Worm (Caenorhabditis elegans) whole organism, L4/young adult: ENCODE data around the gene fbxa-38.

Source experiments
- dao-5 ChIP-seq: sonication (generic microtip); optimal IDR thresholded peaks from 2 replicates; lab custom pipeline; 2016; ENCODE audit warnings: missing genotype, missing genetic modification characterization, moderate library complexity, missing compliant biosample characterization
- him-1 ChIP-seq: sonication (generic microtip); optimal IDR thresholded peaks from 2 replicates; lab custom pipeline; 2016; ENCODE audit warnings: missing genotype, missing genetic modification reagents, missing genetic modification characterization, missing compliant biosample characterization

DNA sequence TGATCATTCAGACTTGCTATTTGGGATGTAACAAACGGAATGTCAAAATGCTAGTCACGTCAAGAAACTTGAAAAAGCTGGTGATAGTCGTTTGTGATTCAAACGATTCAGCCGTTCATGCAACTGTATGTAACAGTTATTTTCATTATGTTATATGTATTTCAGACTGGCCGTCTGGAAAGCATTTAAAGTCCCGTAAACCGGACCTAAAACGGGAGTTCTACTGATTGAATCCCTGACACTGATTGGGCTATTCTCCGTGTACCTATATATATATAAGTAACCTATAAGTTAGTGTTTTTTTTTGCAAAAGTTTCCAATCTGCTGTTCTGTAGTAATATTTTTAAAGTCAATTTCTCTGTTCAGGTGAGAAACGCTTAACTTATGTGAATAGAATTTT is 19.1 kb downstream of the fbxa-38 start:
- TF ChIP-seq dao-5 (tag; lab: Kevin White, UChicago), result no peak
- TF ChIP-seq him-1 (tag; lab: Kevin White, UChicago), result no peak
